Fruit fly (Drosophila melanogaster): ENCODE data around the gene JMJD6.

JMJD6 gene

dm6 chr3R:22410537-22411360 is 48.6 kb upstream of the JMJD6 start, which contains the start of the genes CG13850 and lqfR (continued):
- no peak for TF ChIP-seq cad (GFP tag; optimal IDR thresholded peaks at IDR 0.05)
- TF ChIP-seq CG12744 (GFP tag; optimal IDR thresholded peaks at IDR 0.05), result peak; percentile 60
- TF ChIP-seq CG33213 (GFP tag; optimal IDR thresholded peaks at IDR 0.05), result peak; percentile 47
- peak; percentile 79 for TF ChIP-seq CG3847 (GFP tag; IDR thresholded peaks at IDR 0.05)
- TF ChIP-seq HLHmδ (GFP tag; optimal IDR thresholded peaks at IDR 0.05), result no peak
- TF ChIP-seq grn (GFP tag; optimal IDR thresholded peaks at IDR 0.05), result no peak
- TF ChIP-seq Scr (GFP tag; IDR thresholded peaks at IDR 0.05; ENCODE audit: partially characterized antibody), result no peak
- TF ChIP-seq gfzf (GFP tag; optimal IDR thresholded peaks at IDR 0.05), result peak; percentile 28
- TF ChIP-seq E2f2 (GFP tag; IDR thresholded peaks at IDR 0.05), result no peak
- no peak for TF ChIP-seq chinmo (GFP tag; IDR thresholded peaks at IDR 0.05; ENCODE audit: partially characterized antibody)
- no peak for TF ChIP-seq ara (GFP tag; IDR thresholded peaks at IDR 0.05)
- peak; percentile 48 for TF ChIP-seq tup (GFP tag; optimal IDR thresholded peaks at IDR 0.05)
- no peak for TF ChIP-seq prd (optimal IDR thresholded peaks at IDR 0.05)
- peak; percentile 60; the same call in 2 of the 3 replicates for TF ChIP-seq prd (GFP tag; IDR thresholded peaks at IDR 0.05)
- peak; percentile 45; the same call in 1 of the 3 replicates for TF ChIP-seq ken (GFP tag; IDR thresholded peaks at IDR 0.05)
- TF ChIP-seq slbo (GFP tag; IDR thresholded peaks at IDR 0.05), result peak; percentile 79
- peak; percentile 90 for TF ChIP-seq row (GFP tag; IDR thresholded peaks at IDR 0.05)
- no peak for TF ChIP-seq gce (GFP tag; IDR thresholded peaks at IDR 0.05)
- TF ChIP-seq Oli (tag; optimal IDR thresholded peaks at IDR 0.05), result peak; percentile 66
- TF ChIP-seq CG12071 (GFP tag; optimal IDR thresholded peaks at IDR 0.05), result no peak
- peak; percentile 28 for TF ChIP-seq ab (GFP tag; optimal IDR thresholded peaks at IDR 0.05)
- no peak for TF ChIP-seq jigr1 (GFP tag; IDR thresholded peaks at IDR 0.05)
- TF ChIP-seq Doc2 (GFP tag; IDR thresholded peaks at IDR 0.05), result no peak
- peak; percentile 43 for TF ChIP-seq CG2712 (tag; optimal IDR thresholded peaks at IDR 0.05)
- TF ChIP-seq lov (optimal IDR thresholded peaks at IDR 0.05), result no peak
- TF ChIP-seq lov (GFP tag; IDR thresholded peaks at IDR 0.05), result no peak
- peak; percentile 96 for TF ChIP-seq Med (GFP tag)
- peak; percentile 78 for TF ChIP-seq CG9876 (GFP tag; optimal IDR thresholded peaks at IDR 0.05)
- peak; percentile 80 for TF ChIP-seq CG12391 (tag; optimal IDR thresholded peaks at IDR 0.05)
- TF ChIP-seq crc (GFP tag; optimal IDR thresholded peaks at IDR 0.05), result peak; percentile 56
- TF ChIP-seq CG2678 (tag; optimal IDR thresholded peaks at IDR 0.05), result no peak
- TF ChIP-seq croc (GFP tag; conservative IDR thresholded peaks at IDR 0.05), result peak; percentile 39; the same call in 1 of the 3 replicates
- TF ChIP-seq Chrac-16 (GFP tag; optimal IDR thresholded peaks at IDR 0.05), result peak; percentile 76
- TF ChIP-seq H2.0 (GFP tag; IDR thresholded peaks at IDR 0.05), result no peak; the same call in none of the 2 replicates
- peak; percentile 60 for TF ChIP-seq CG30431 (GFP tag; optimal IDR thresholded peaks at IDR 0.05)
- peak; percentile 33; the same call in 1 of the 2 replicates for TF ChIP-seq CG10366 (GFP tag; IDR thresholded peaks at IDR 0.05)
- no peak for TF ChIP-seq CG8765 (GFP tag; IDR thresholded peaks at IDR 0.05)
- TF ChIP-seq CG6689 (GFP tag; IDR thresholded peaks at IDR 0.05), result peak; percentile 55
- no peak for TF ChIP-seq abd-A (tag; optimal IDR thresholded peaks at IDR 0.05)
- TF ChIP-seq Myb (GFP tag; optimal IDR thresholded peaks at IDR 0.05), result peak; percentile 83
- no peak for TF ChIP-seq nerfin-2 (GFP tag; IDR thresholded peaks at IDR 0.05; ENCODE audit: partially characterized antibody)
- peak; percentile 34 for TF ChIP-seq CG8359 (GFP tag; optimal IDR thresholded peaks at IDR 0.05; ENCODE audit: borderline replicate concordance)
- peak; percentile 75 for TF ChIP-seq grau (tag; optimal IDR thresholded peaks at IDR 0.05)
- TF ChIP-seq CG4854 (GFP tag; optimal IDR thresholded peaks at IDR 0.05), result peak; percentile 79
- peak; percentile 47 for TF ChIP-seq slou (GFP tag; optimal IDR thresholded peaks at IDR 0.05)
- peak; percentile 6 for TF ChIP-seq CG2202 (tag; optimal IDR thresholded peaks at IDR 0.05)
- TF ChIP-seq CG3407 (GFP tag; optimal IDR thresholded peaks at IDR 0.05), result peak; percentile 38
- no peak for TF ChIP-seq yki (optimal IDR thresholded peaks at IDR 0.05)
- peak; percentile 21 to 84 for TF ChIP-seq crp (GFP tag; optimal IDR thresholded peaks at IDR 0.05)
- TF ChIP-seq D19B (GFP tag; optimal IDR thresholded peaks at IDR 0.05), result peak; percentile 66

All from whole organism, embryonic.